Fruit fly (Drosophila melanogaster) whole organism: ENCODE results near the gene CG32829.

Source experiments
- CG8478 ChIP-seq: fragments of >200 bp; optimal IDR thresholded peaks from 2 replicates; lab custom pipeline; 2018; ENCODE audit warnings: inconsistent platforms
- Dll ChIP-seq: fragments of >200 bp; optimal IDR thresholded peaks from 2 replicates; lab custom pipeline; 2017
- EcR ChIP-seq, 2 experiments: fragments of >200 bp; optimal IDR thresholded peaks; 2 replicates each; lab custom pipeline; 2017; ENCODE audit warnings: missing biosample characterization in 2 of 2, missing genetic modification characterization in 2 of 2, missing genetic modification reagents in 2 of 2
- pan ChIP-seq: fragments of >200 bp; optimal IDR thresholded peaks from 2 replicates; lab custom pipeline; 2017
- psq ChIP-seq: fragments of >200 bp; optimal IDR thresholded peaks from 2 replicates; lab custom pipeline; 2017
- usp ChIP-seq: fragments of >200 bp; optimal IDR thresholded peaks from 2 replicates; lab custom pipeline; 2017; ENCODE audit warnings: missing biosample characterization, missing genetic modification characterization, mixed read lengths

CG32829 gene

dm6 chr2L:6922091-6922753, 6.0 kb upstream of the CG32829 start:
- TF ChIP-seq EcR (GFP tag; optimal IDR thresholded peaks at IDR 0.05; lab: Kevin White, UChicago): no peak
- TF ChIP-seq psq: no peak
- TF ChIP-seq Dll (lab: Kevin White, UChicago): no peak
- TF ChIP-seq pan (lab: Kevin White, UChicago): no peak
- TF ChIP-seq CG8478: no peak
- TF ChIP-seq usp (GFP tag; lab: Kevin White, UChicago): no peak

DNA sequence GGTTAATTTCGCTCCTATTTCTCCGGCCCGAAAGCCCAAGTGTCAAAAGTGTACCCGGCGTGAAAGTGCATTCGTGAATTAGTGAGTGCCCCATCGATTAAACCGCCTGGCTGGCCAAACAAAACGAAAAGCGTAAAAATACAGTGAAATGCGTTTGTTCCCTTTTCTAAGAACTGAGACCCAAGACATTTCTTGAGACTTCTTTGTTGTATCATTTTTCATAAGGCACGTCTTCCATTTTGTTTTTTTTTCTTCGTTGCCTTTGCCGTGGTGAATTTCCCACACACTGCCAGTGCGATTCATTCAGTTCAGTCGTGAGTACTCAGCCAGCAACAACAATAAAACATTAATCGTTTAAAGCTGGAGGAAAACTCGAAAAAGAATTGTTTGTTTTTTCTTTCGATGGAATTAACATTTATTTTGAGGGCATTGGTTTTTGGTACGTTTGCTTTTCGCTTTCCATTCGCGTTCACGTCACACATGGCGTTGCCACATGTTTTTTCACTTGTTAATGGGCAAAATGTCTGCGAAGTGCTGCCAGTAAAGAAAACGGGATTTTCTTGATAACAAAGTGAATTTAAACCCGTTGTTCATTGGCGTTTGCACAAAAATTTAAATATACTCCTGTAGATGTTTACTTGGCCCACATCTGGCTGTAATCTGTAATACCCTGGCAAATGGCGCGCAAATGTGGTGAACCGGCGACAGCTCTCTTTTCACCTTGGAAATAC, 5.3 kb upstream of the CG32829 start:
- TF ChIP-seq Dll (lab: Kevin White, UChicago) (no peak), psq (no peak), CG8478 (no peak), usp (GFP tag; lab: Kevin White, UChicago) (no peak), pan (lab: Kevin White, UChicago) (no peak), EcR (GFP tag; optimal IDR thresholded peaks at IDR 0.05; lab: Kevin White, UChicago) (no peak)

- TF ChIP-seq psq (no peak), pan (lab: Kevin White, UChicago) (no peak), usp (GFP tag; lab: Kevin White, UChicago) (no peak), EcR (GFP tag; optimal IDR thresholded peaks at IDR 0.05; lab: Kevin White, UChicago) (no peak), CG8478 (peak; percentile 33)
These were observed 4.6 kb upstream of the CG32829 start, which contains the start of gene Hrb27C for dm6 chr2L:6920661-6921359. TSS of gene Hrb27C (plus strand) at chr2L:6920704.

dm6 chr2L:6919850-6920660, 3.8 kb upstream of the CG32829 start, which contains the start of gene x16:
TSS of gene x16 (minus strand) at chr2L:6920210.
- TF ChIP-seq psq (no peak), Dll (lab: Kevin White, UChicago) (no peak), pan (lab: Kevin White, UChicago) (no peak), EcR (GFP tag; optimal IDR thresholded peaks at IDR 0.05; lab: Kevin White, UChicago) (no peak), usp (GFP tag; lab: Kevin White, UChicago) (no peak), CG8478 (no peak)

DNA sequence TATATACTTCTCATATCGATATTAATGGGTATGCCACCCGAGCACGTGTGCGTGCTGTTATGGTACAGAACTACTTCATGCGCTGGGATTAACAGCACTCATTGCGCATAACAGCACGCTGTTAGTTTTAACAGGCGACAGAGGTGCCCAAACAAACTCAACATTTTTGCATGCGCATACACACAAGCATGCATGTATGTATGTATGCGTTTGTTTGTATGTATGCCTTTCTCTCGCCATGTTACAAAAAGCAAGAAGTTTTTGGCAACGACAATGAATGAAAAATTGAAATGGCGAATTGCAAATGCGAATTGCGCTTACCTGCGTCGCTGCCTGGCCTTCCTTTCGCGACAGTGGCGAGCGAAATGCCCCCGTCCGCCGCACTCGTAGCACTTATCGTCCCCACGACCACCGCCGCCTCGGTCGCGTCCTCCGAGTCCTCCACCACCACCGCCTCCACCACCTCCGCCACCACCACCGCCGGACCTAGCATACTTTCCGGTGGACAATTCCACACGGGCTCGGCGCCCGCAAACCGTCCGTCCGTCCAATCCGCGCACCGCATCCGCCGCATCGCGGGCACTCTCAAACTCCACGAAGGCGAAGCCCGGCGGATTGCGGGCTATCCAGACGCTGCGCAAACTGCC, 3.1 kb upstream of the CG32829 start:
- no peak for TF ChIP-seq Dll (lab: Kevin White, UChicago)
- TF ChIP-seq psq: no peak
- TF ChIP-seq usp (GFP tag; lab: Kevin White, UChicago): no peak
- TF ChIP-seq EcR (GFP tag; optimal IDR thresholded peaks at IDR 0.05; lab: Kevin White, UChicago): no peak
- no peak for TF ChIP-seq CG8478
- no peak for TF ChIP-seq pan (lab: Kevin White, UChicago)

DNA sequence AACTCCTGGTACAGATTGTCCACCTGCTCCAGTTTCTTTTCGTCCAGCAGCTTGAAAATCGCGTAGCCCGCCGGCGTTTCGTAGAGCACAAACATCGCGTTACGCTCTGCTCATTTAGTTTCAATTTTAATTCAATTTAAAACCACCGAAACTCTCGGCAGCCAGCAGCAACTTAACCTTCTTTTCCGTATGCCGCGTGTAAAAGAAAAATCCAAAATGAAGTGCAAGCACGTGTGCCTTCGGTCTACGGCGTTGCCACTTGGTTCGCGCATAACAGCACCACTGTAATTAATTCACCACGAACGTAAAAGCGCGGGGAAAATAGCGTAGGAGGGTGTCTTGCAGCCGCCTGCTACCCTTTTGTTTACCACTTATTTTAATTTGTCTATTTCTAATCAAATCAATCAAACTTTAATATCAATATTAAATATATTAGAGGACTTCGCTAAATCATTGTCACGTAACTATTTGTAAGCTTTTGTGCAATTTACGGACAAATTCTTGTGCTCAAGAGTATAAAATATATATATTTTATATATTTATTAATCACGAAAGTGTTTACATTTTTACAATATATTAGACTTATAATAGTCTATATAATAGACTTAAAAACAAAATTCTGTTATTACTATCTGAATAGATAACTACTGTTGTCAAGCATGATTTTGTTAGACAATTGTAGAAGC, 2.4 kb upstream of the CG32829 start, which contains the start of gene nop5:
Gene nop5 (minus strand): TSS at position 227 of the 686 bp plus-strand sequence.
- TF ChIP-seq Dll (lab: Kevin White, UChicago) (no peak), pan (lab: Kevin White, UChicago) (peak; percentile 97)

DNA sequence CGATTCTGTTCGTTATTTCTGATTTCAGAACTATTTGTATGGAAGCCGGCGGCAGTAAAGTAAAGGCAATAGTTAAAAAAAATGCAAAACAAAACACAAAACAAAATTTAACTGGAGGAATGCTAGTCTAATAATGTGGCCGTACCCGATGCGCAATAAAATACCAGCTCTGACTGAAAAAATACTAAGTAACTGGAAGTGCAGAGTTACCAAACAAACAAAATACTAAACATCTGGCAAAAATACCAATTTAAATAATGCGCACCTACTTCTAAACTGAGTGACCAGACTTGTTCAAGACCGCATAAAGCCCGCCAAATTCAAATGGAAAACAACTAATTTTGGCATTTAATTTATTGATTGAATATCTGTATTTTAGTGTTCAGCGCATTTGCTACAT, 2.3 kb downstream of the CG32829 start, which contains the start of gene Wee1:
Gene Wee1 (minus strand): TSS at position 175 of the 400 bp plus-strand sequence.
- no peak for TF ChIP-seq CG8478
- no peak for TF ChIP-seq pan (lab: Kevin White, UChicago)
- no peak for TF ChIP-seq EcR (GFP tag; optimal IDR thresholded peaks at IDR 0.05; lab: Kevin White, UChicago)
- no peak for TF ChIP-seq usp (GFP tag; lab: Kevin White, UChicago)
- TF ChIP-seq psq: no peak
- TF ChIP-seq Dll (lab: Kevin White, UChicago): no peak

- TF ChIP-seq Dll (lab: Kevin White, UChicago) (no peak), psq (no peak), pan (lab: Kevin White, UChicago) (no peak), CG8478 (no peak), EcR (GFP tag; optimal IDR thresholded peaks at IDR 0.05; lab: Kevin White, UChicago) (no peak), usp (GFP tag; lab: Kevin White, UChicago) (no peak)
These were observed 8.5 kb downstream of the CG32829 start, which contains the start of the genes Polr1F and Rat1 for dm6 chr2L:6907761-6908160. TSS of gene Polr1F (minus strand) at chr2L:6907844. TSS of gene Rat1 (plus strand) at chr2L:6908083.

DNA sequence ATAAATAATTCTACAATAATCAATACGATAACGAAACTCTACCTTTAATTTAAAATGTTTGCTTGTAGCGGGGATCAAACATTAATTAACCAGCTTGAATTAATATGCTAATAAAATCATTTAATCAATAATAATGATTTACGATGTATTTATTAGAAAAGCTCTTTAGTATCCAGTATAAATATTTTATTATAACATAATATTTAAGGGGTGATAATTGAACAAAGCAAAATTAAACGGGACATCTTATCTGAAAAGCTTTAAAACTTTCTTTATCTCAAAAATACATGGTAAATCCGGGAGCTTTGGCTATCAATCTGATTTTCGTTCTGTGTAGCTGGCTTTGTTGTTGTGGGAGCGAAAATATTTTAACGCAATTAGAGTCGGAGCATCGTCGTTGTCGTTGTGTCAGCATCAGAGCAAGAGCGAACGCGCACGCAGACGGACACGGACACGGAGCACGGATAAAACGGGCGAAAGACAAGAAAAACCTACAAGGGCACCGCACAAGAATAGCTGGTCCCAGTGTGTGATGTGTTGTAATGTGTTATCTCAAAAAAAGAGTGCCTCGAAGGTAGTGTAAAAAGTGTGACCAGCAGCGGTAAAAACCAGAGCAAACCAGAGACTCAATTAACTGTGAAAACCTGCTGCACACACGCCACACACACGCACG, 41.6 kb downstream of the CG32829 start, which contains the start of gene Nlg2:
Gene Nlg2 (plus strand): TSS at position 375 of the 673 bp plus-strand sequence.
- TF ChIP-seq CG8478: no peak
- TF ChIP-seq usp (GFP tag; lab: Kevin White, UChicago): no peak
- no peak for TF ChIP-seq EcR (GFP tag; optimal IDR thresholded peaks at IDR 0.05; lab: Kevin White, UChicago)
- no peak for TF ChIP-seq Dll (lab: Kevin White, UChicago)
- TF ChIP-seq psq: no peak
- TF ChIP-seq pan (lab: Kevin White, UChicago): no peak
